Fruit fly (Drosophila melanogaster): ENCODE results near the gene CG31373.
A peak's percentile ranks its signal among the peaks of the same experiment; 100 is the strongest.

CG31373 gene

DNA sequence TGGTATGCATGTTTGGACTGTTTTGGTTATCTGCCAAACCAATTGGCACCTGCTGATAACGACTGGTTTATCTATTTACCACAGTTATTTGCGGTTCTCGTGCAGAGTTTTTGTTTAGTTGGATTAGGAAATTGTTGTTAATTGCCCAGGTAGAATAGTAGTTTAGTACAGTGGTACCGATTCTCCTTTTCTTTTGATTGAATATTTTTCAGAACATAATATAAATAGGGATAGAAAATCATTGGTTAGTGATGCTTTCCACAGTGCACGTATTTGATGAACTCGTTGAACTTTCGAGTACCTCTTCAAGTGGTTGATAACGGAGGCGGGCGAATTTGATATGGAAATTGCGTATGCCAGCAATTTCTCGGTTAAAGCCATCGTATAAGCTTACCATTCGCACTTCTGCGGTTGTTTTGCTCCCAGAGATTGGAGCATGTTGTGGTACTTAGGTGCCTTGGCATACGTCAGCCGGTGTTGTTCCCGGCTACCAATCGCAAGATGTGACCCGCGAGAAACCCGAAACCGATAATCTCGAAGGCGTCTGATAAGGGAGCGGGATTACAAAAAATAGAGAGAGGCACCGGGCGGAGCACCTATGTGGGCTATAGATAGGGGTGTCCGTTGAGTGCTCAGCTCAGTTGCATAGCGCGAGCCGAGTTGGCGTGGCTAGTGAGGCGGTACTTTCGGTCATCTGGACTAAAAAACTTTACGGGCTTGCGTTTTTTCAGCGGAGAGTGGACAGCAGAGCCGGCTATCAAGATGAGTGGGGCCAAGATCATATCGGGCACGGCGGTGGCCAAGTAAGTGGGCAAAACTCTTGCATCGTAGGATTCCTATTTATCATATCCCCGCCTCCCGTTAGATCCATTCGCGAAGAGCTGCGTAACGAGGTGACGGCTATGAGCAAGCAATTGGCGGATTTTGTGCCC lies 9.9 kb downstream of the CG31373 start (continued):
- TF ChIP-seq CG32532 (GFP tag; IDR thresholded peaks at IDR 0.05) (peak; percentile 52; the same call in 1 of the 2 replicates), lilli (GFP tag; optimal IDR thresholded peaks at IDR 0.05) (peak; percentile 53), nerfin-1 (tag; optimal IDR thresholded peaks at IDR 0.05) (no peak), run (tag; optimal IDR thresholded peaks at IDR 0.05) (peak; percentile 62), CG15011 (GFP tag; optimal IDR thresholded peaks at IDR 0.05) (no peak), vnd (GFP tag; IDR thresholded peaks at IDR 0.05; ENCODE audit: partially characterized antibody) (0 out of 3 replicates have a peak, but pooled peaks have one; percentile 39), CG14014 (GFP tag; IDR thresholded peaks at IDR 0.05) (peak; percentile 18; the same call in 1 of the 2 replicates), sens (GFP tag) (peak; percentile 86), CG15514 (GFP tag; optimal IDR thresholded peaks at IDR 0.05) (peak; percentile 2), CG12071 (GFP tag; optimal IDR thresholded peaks at IDR 0.05) (peak; percentile 35), slbo (GFP tag; IDR thresholded peaks at IDR 0.05) (peak; percentile 57), Fer3 (tag; optimal IDR thresholded peaks at IDR 0.05) (peak; percentile 40), CG2120 (GFP tag; optimal IDR thresholded peaks at IDR 0.05) (peak; percentile 81), GATAe (GFP tag; conservative IDR thresholded peaks at IDR 0.05) (peak; percentile 25; the same call in 1 of the 2 replicates), CG30403 (GFP tag; optimal IDR thresholded peaks at IDR 0.05) (peak; percentile 11), TFAM (GFP tag; optimal IDR thresholded peaks at IDR 0.05) (no peak), ham (GFP tag; IDR thresholded peaks at IDR 0.05) (no peak), E2f2 (GFP tag; IDR thresholded peaks at IDR 0.05) (0 out of 2 replicates have a peak, but pooled peaks have one; percentile 10), tll (GFP tag; optimal IDR thresholded peaks at IDR 0.05) (peak in 1 of 2 experiments; percentile 24), CG12155 (GFP tag; optimal IDR thresholded peaks at IDR 0.05) (peak; percentile 25), odd (GFP tag; optimal IDR thresholded peaks at IDR 0.05) (peak; percentile 9), CG8924 (tag; optimal IDR thresholded peaks at IDR 0.05) (peak; percentile 51)

DNA sequence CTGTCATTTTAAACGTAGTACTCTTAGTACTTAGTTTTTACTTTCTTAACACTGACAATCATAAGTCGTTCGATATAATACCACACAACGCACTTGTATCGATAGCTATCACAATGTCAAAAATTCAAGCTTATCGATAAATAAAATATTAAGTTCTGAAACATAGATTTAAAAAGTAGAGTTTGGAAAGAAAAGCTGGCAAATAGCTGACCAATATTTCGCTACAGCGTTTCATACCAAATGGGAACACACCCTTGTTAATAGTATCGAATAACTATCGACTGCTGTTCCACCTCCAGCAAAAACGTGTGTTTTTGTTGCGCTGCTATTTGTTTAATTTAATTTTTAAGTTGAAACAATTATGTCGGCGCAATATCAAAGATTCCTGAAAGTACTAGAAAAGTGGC lies 12.8 kb downstream of the CG31373 start, which contains the start of the genes pug, CG14683 and CG46459:
Gene pug, plus strand, starts transcription at position 164 of the 407 bp plus-strand sequence.
Gene CG14683, plus strand, starts transcription at position 277 of the 407 bp plus-strand sequence.
Gene CG46459, plus strand, starts transcription at position 277 of the 407 bp plus-strand sequence.
- TF ChIP-seq eve (GFP tag; optimal IDR thresholded peaks at IDR 0.05) (no peak), lab (GFP tag; optimal IDR thresholded peaks at IDR 0.05) (peak; percentile 42), CG15011 (GFP tag; optimal IDR thresholded peaks at IDR 0.05) (no peak), psq (GFP tag; optimal IDR thresholded peaks at IDR 0.05) (no peak), CG6254 (GFP tag; optimal IDR thresholded peaks at IDR 0.05) (no peak), kni (GFP tag; optimal IDR thresholded peaks at IDR 0.05) (no peak), sim (GFP tag; IDR thresholded peaks at IDR 0.05) (no peak), repo (GFP tag; optimal IDR thresholded peaks at IDR 0.05) (no peak), gfzf (GFP tag; optimal IDR thresholded peaks at IDR 0.05) (peak; percentile 52), vvl (GFP tag; IDR thresholded peaks at IDR 0.05) (peak; percentile 44), schlank (tag; optimal IDR thresholded peaks at IDR 0.05) (no peak), CG7987 (GFP tag; optimal IDR thresholded peaks at IDR 0.05) (no peak), CG12299 (tag; optimal IDR thresholded peaks at IDR 0.05) (no peak), B-H1 (GFP tag; IDR thresholded peaks at IDR 0.05) (no peak), CG10267 (tag; optimal IDR thresholded peaks at IDR 0.05) (peak; percentile 93), zf30C (GFP tag; optimal IDR thresholded peaks at IDR 0.05) (no peak), CG12219 (GFP tag; optimal IDR thresholded peaks at IDR 0.05) (no peak), Doc3 (GFP tag; IDR thresholded peaks at IDR 0.05; ENCODE audit: partially characterized antibody) (peak; percentile 96), lov (optimal IDR thresholded peaks at IDR 0.05) (no peak), lov (GFP tag; IDR thresholded peaks at IDR 0.05) (no peak), lmd (GFP tag; IDR thresholded peaks at IDR 0.05) (no peak), mam (GFP tag; optimal IDR thresholded peaks at IDR 0.05) (peak; percentile 71), odd (GFP tag; optimal IDR thresholded peaks at IDR 0.05) (no peak), trh (GFP tag; optimal IDR thresholded peaks at IDR 0.05) (no peak), CG30403 (GFP tag; optimal IDR thresholded peaks at IDR 0.05) (peak; percentile 60), CG34376 (GFP tag; optimal IDR thresholded peaks at IDR 0.05) (no peak), D (optimal IDR thresholded peaks at IDR 0.05) (no peak), D (GFP tag; optimal IDR thresholded peaks at IDR 0.05) (no peak), CG15479 (GFP tag; optimal IDR thresholded peaks at IDR 0.05) (no peak)

Measured in whole organism, embryonic.